Fruit fly (Drosophila melanogaster) whole organism, embryonic: ENCODE results near the gene ZnT86D.

Experiments
- Adf1 ChIP-seq: fragments of 200-800 bp; sonication (Bioruptor generic); IDR thresholded peaks from 2 replicates; pipeline ENCODE4 v1.3.6; 2022; ENCODE audit warnings: missing biosample characterization, missing genetic modification characterization
- BEAF-32 ChIP-seq: fragments of 200-800 bp; sonication (Bioruptor generic); optimal IDR thresholded peaks from 3 replicates; lab custom pipeline; 2017; ENCODE audit warnings: missing biosample characterization, missing genetic modification characterization, mild to moderate bottlenecking, moderate library complexity, missing genetic modification reagents
- CG10147 ChIP-seq: fragments of 200-800 bp; sonication (Bioruptor generic); optimal IDR thresholded peaks from 2 replicates; lab custom pipeline; 2019; ENCODE audit warnings: missing biosample characterization, mild to moderate bottlenecking, missing genetic modification characterization, moderate library complexity
- CG11560 ChIP-seq: fragments of 200-800 bp; sonication (Bioruptor generic); IDR thresholded peaks from 3 replicates; pipeline ENCODE4 v1.3.6; 2022; ENCODE audit warnings: missing biosample characterization, missing genetic modification characterization
- CG12104 ChIP-seq: fragments of 200-800 bp; sonication (Bioruptor generic); optimal IDR thresholded peaks from 3 replicates; lab custom pipeline; 2016; ENCODE audit warnings: missing biosample characterization, missing genetic modification characterization
- CG12155 ChIP-seq: fragments of 200-800 bp; sonication (Bioruptor generic); optimal IDR thresholded peaks from 3 replicates; lab custom pipeline; 2016; ENCODE audit warnings: missing biosample characterization, missing genetic modification characterization
- CG12391 ChIP-seq: fragments of 200-800 bp; sonication (Bioruptor generic); optimal IDR thresholded peaks from 3 replicates; lab custom pipeline; 2018; ENCODE audit warnings: missing biosample characterization, mild to moderate bottlenecking, missing genetic modification characterization, moderate library complexity
- CG14710 ChIP-seq: fragments of 200-800 bp; sonication (Bioruptor generic); optimal IDR thresholded peaks from 3 replicates; lab custom pipeline; 2019; ENCODE audit warnings: missing biosample characterization, mild to moderate bottlenecking, missing genetic modification characterization, moderate library complexity
- CG17385 ChIP-seq: fragments of 200-800 bp; sonication (Bioruptor generic); optimal IDR thresholded peaks from 3 replicates; lab custom pipeline; 2018; ENCODE audit warnings: missing biosample characterization, mild to moderate bottlenecking, missing genetic modification characterization
- CG17568 ChIP-seq: fragments of 200-800 bp; sonication (Bioruptor generic); optimal IDR thresholded peaks from 2 replicates; lab custom pipeline; 2018; ENCODE audit warnings: missing biosample characterization, mild to moderate bottlenecking, missing genetic modification characterization, moderate library complexity
- CG17912 ChIP-seq: fragments of 200-800 bp; sonication (Bioruptor generic); optimal IDR thresholded peaks from 2 replicates; lab custom pipeline; 2018; ENCODE audit warnings: missing biosample characterization, mild to moderate bottlenecking, missing genetic modification characterization
- CG1832 ChIP-seq: fragments of 200-800 bp; sonication (Bioruptor generic); optimal IDR thresholded peaks from 2 replicates; lab custom pipeline; 2017; ENCODE audit warnings: missing biosample characterization, mild to moderate bottlenecking, missing genetic modification characterization, inconsistent platforms
- CG2712 ChIP-seq: fragments of 200-800 bp; optimal IDR thresholded peaks from 3 replicates; lab custom pipeline; 2019; ENCODE audit warnings: missing biosample characterization, mild to moderate bottlenecking, missing genetic modification characterization, moderate library complexity
- CG34422 ChIP-seq: fragments of 200-800 bp; sonication (Bioruptor generic); IDR thresholded peaks from 3 replicates; pipeline ENCODE4 v1.3.6; 2022; ENCODE audit warnings: missing biosample characterization, missing genetic modification characterization
- CG6175 ChIP-seq: fragments of 200-800 bp; sonication (Bioruptor generic); IDR thresholded peaks from 3 replicates; pipeline ENCODE4 v1.3.6; 2022; ENCODE audit warnings: missing biosample characterization, missing genetic modification characterization
- CG6854 ChIP-seq: fragments of 200-800 bp; sonication (Bioruptor generic); optimal IDR thresholded peaks from 3 replicates; lab custom pipeline; 2017; ENCODE audit warnings: missing biosample characterization, mild to moderate bottlenecking, missing genetic modification characterization
- CG7357 ChIP-seq: fragments of 200-800 bp; sonication (Bioruptor generic); IDR thresholded peaks from 3 replicates; pipeline ENCODE4 v1.3.6; 2022; ENCODE audit warnings: missing biosample characterization, missing genetic modification characterization
- CG8388 ChIP-seq: fragments of 200-800 bp; sonication (Bioruptor generic); optimal IDR thresholded peaks from 2 replicates; lab custom pipeline; 2019; ENCODE audit warnings: missing biosample characterization, mild to moderate bottlenecking, missing genetic modification characterization, moderate library complexity
- Doc2 ChIP-seq: fragments of 200-800 bp; sonication (Bioruptor generic); IDR thresholded peaks from 2 replicates; pipeline ENCODE4 v1.3.6; 2022; ENCODE audit warnings: missing biosample characterization, missing genetic modification characterization
- Dp ChIP-seq: fragments of 200-800 bp; sonication (Bioruptor generic); optimal IDR thresholded peaks from 2 replicates; lab custom pipeline; 2018; ENCODE audit warnings: missing biosample characterization, mild to moderate bottlenecking, missing genetic modification characterization, moderate library complexity
- E2f2 ChIP-seq: fragments of 200-800 bp; sonication (Bioruptor generic); IDR thresholded peaks from 2 replicates; pipeline ENCODE4 v1.3.6; 2022; ENCODE audit warnings: missing biosample characterization, missing genetic modification characterization
- Ets65A ChIP-seq: fragments of 200-800 bp; sonication (Bioruptor generic); peaks from one replicate; lab custom pipeline; 2016; ENCODE audit warnings: missing biosample characterization, missing genetic modification characterization
- Ets97D ChIP-seq: fragments of 200-800 bp; sonication (Bioruptor generic); optimal IDR thresholded peaks from 3 replicates; lab custom pipeline; 2016; ENCODE audit warnings: missing biosample characterization, missing genetic modification characterization
- MBD-R2 ChIP-seq: fragments of 200-800 bp; sonication (Bioruptor generic); IDR thresholded peaks from 2 replicates; pipeline ENCODE4 v1.3.6; 2022; ENCODE audit warnings: missing biosample characterization, missing genetic modification characterization
- MESR4 ChIP-seq: fragments of 200-800 bp; sonication (Bioruptor generic); optimal IDR thresholded peaks from 2 replicates; lab custom pipeline; 2018; ENCODE audit warnings: missing biosample characterization, mild to moderate bottlenecking, missing genetic modification characterization, moderate library complexity
- Med ChIP-seq: fragments of 200-800 bp; sonication (Bioruptor generic); peaks from one replicate; lab custom pipeline; 2016; ENCODE audit warnings: missing biosample characterization, missing genetic modification characterization, mild to moderate bottlenecking, inconsistent platforms, moderate library complexity
- Myb ChIP-seq: fragments of 200-800 bp; sonication (Bioruptor generic); optimal IDR thresholded peaks from 2 replicates; lab custom pipeline; 2016; ENCODE audit warnings: missing biosample characterization, missing genetic modification characterization
- Xrp1 ChIP-seq: fragments of 200-800 bp; sonication (Bioruptor generic); IDR thresholded peaks from 2 replicates; pipeline ENCODE4 v1.3.6; 2022; ENCODE audit warnings: missing biosample characterization, missing genetic modification characterization
- br ChIP-seq: fragments of >200 bp; optimal IDR thresholded peaks from 2 replicates; lab custom pipeline; 2017
- dan ChIP-seq: fragments of 200-800 bp; sonication (Bioruptor generic); IDR thresholded peaks from 2 replicates; pipeline ENCODE4 v1.3.6; 2022; ENCODE audit warnings: missing biosample characterization, missing genetic modification characterization
- danr ChIP-seq: fragments of 200-800 bp; sonication (Bioruptor generic); IDR thresholded peaks from 2 replicates; pipeline ENCODE4 v1.3.6; 2022; ENCODE audit warnings: missing biosample characterization, missing genetic modification characterization
- dm ChIP-seq: fragments of 200-800 bp; sonication (Bioruptor generic); optimal IDR thresholded peaks from 3 replicates; lab custom pipeline; 2016; ENCODE audit warnings: missing biosample characterization, missing genetic modification characterization
- emc ChIP-seq: fragments of 200-800 bp; sonication (Bioruptor generic); optimal IDR thresholded peaks from 2 replicates; lab custom pipeline; 2016; ENCODE audit warnings: missing biosample characterization, missing genetic modification characterization
- gfzf ChIP-seq: fragments of 200-800 bp; sonication (Bioruptor generic); optimal IDR thresholded peaks from 2 replicates; lab custom pipeline; 2016; ENCODE audit warnings: missing biosample characterization, mild to moderate bottlenecking, missing genetic modification characterization, moderate library complexity
- hkb ChIP-seq, 2 experiments: fragments of 200-800 bp in 1 of 2; fragments of >200 bp in 1 of 2; sonication (Bioruptor generic) in 1 of 2; IDR thresholded peaks in 1 of 2; optimal IDR thresholded peaks in 1 of 2; 2 replicates each; pipeline versions ENCODE4 v1.3.6 to Lab custom; 2017 to 2022; ENCODE audit warnings: missing biosample characterization in 1 of 2, missing genetic modification characterization in 1 of 2
- maf-S ChIP-seq: fragments of 200-800 bp; sonication (Bioruptor generic); optimal IDR thresholded peaks from 2 replicates; lab custom pipeline; 2016; ENCODE audit warnings: missing biosample characterization, missing genetic modification characterization
- nmo ChIP-seq: fragments of 200-800 bp; sonication (Bioruptor generic); optimal IDR thresholded peaks from 2 replicates; lab custom pipeline; 2018; ENCODE audit warnings: missing biosample characterization, mild to moderate bottlenecking, missing genetic modification characterization, moderate library complexity
- oc ChIP-seq: fragments of 200-800 bp; sonication (Bioruptor generic); optimal IDR thresholded peaks from 2 replicates; lab custom pipeline; 2018; ENCODE audit warnings: missing biosample characterization, mild to moderate bottlenecking, missing genetic modification characterization, moderate library complexity
- onecut ChIP-seq: fragments of 200-800 bp; sonication (Bioruptor generic); IDR thresholded peaks from 2 replicates; pipeline ENCODE4 v1.3.6; 2022; ENCODE audit warnings: missing biosample characterization, missing genetic modification characterization
- otp ChIP-seq: fragments of 200-800 bp; sonication (Bioruptor generic); IDR thresholded peaks from 3 replicates; pipeline ENCODE4, ENCODE4 v1.3.6; 2022; ENCODE audit warnings: missing biosample characterization, missing genetic modification characterization
- pan ChIP-seq, 4 experiments: fragments of >200 bp in 3 of 4; fragments of 200-800 bp in 1 of 4; sonication (Bioruptor generic) in 1 of 4; optimal IDR thresholded peaks in 3 of 4; IDR thresholded peaks in 1 of 4; 2 replicates each; pipeline versions ENCODE4 v1.3.6 to Lab custom; 2017 to 2022; ENCODE audit warnings: missing biosample characterization in 2 of 4, missing genetic modification characterization in 2 of 4, mixed read lengths in 1 of 4
- pzg ChIP-seq: fragments of 200-800 bp; sonication (Bioruptor generic); optimal IDR thresholded peaks from 3 replicates; lab custom pipeline; 2018; ENCODE audit warnings: missing biosample characterization, mild to moderate bottlenecking, missing genetic modification characterization, moderate library complexity
- shn ChIP-seq: fragments of 200-800 bp; sonication (Bioruptor generic); optimal IDR thresholded peaks from 3 replicates; lab custom pipeline; 2016; ENCODE audit warnings: missing biosample characterization, missing genetic modification characterization
- slbo ChIP-seq: fragments of 200-800 bp; sonication (Bioruptor generic); IDR thresholded peaks from 2 replicates; pipeline ENCODE4 v1.3.6; 2022; ENCODE audit warnings: missing biosample characterization, missing genetic modification characterization
- stwl ChIP-seq: fragments of 200-800 bp; sonication (Bioruptor generic); optimal IDR thresholded peaks from 3 replicates; lab custom pipeline; 2018; ENCODE audit warnings: missing biosample characterization, mild to moderate bottlenecking, missing genetic modification characterization, moderate library complexity
- twi ChIP-seq: fragments of 200-800 bp; optimal IDR thresholded peaks from 2 replicates; lab custom pipeline; 2019; ENCODE audit warnings: missing biosample characterization, mild to moderate bottlenecking, missing genetic modification characterization, moderate library complexity

ZnT86D gene

dm6 chr3R:11243057-11243740 lies 28.9 kb upstream of the ZnT86D start (continued):
- TF ChIP-seq CG12391 (tag; lab: Kevin White, UChicago), result no peak
- TF ChIP-seq CG8388 (GFP tag; lab: Kevin White, UChicago), result peak; percentile 5
- TF ChIP-seq hkb (optimal IDR thresholded peaks at IDR 0.05; lab: Kevin White, UChicago), result no peak
- TF ChIP-seq hkb (GFP tag; IDR thresholded peaks at IDR 0.05; lab: Robert Waterston, UW), result peak; percentile 58; the same call in 1 of the 2 replicates
- TF ChIP-seq MESR4, result peak; percentile 4
- TF ChIP-seq CG12104 (GFP tag; lab: Kevin White, UChicago), result peak; percentile 21
- TF ChIP-seq nmo (GFP tag; lab: Kevin White, UChicago), result peak; percentile 48
- TF ChIP-seq Ets65A (GFP tag; lab: Kevin White, UChicago), result peak; percentile 71
- TF ChIP-seq CG10147 (GFP tag; lab: Kevin White, UChicago), result peak; percentile 45
- TF ChIP-seq otp (GFP tag; lab: Robert Waterston, UW), result no peak
- 0 out of 2 replicates have a peak, but pooled peaks have one; percentile 5 for TF ChIP-seq slbo (GFP tag; lab: Robert Waterston, UW)
- peak; percentile 64; the same call in 1 of the 2 replicates for TF ChIP-seq Xrp1 (GFP tag; lab: Robert Waterston, UW)
- TF ChIP-seq Med, result peak; percentile 84
- no peak for TF ChIP-seq danr
- TF ChIP-seq CG6854 (GFP tag; lab: Kevin White, UChicago), result peak; percentile 60

- TF ChIP-seq Xrp1 (GFP tag; lab: Robert Waterston, UW), result no peak
- TF ChIP-seq CG7357 (GFP tag; lab: Robert Waterston, UW), result no peak
- TF ChIP-seq CG17568 (GFP tag; lab: Kevin White, UChicago), result no peak
- no peak for TF ChIP-seq emc (GFP tag; lab: Kevin White, UChicago)
- no peak for TF ChIP-seq CG2712
- TF ChIP-seq twi (tag; lab: Kevin White, UChicago), result no peak
Observed at dm6 chr3R:11240891-11241290, 26.6 kb upstream of the ZnT86D start, which contains the start of the genes scpr-B and scpr-A. TSS of gene scpr-B (minus strand) at chr3R:11240991. TSS of gene scpr-A (plus strand) at chr3R:11241183.

DNA sequence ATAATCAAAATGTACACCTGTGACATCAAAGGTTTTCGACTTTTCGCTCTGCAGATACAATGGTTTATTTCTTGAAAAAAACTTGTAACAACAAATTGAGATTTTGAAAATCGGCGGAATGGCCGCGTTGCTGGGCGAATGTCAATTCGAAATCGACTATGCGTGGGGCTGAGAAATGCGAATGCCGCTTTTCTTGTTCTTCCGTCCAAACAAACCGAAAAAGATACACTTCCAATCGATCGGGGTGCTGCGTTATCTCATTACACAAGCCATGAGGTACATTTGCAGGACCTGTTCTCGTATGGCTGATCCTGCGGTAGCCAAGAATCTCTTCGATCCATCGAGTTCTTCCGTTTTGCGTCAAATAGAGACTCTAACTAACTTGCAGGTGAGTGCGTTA lies 23.3 kb upstream of the ZnT86D start, which contains the start of gene CG31388:
TSS of gene CG31388 (plus strand) at position 218 of the 400 bp plus-strand sequence.
- TF ChIP-seq BEAF-32 (GFP tag; lab: Kevin White, UChicago), result peak; percentile 23
- no peak for TF ChIP-seq shn (GFP tag; lab: Kevin White, UChicago)
- peak; percentile 61 for TF ChIP-seq Myb (GFP tag; lab: Kevin White, UChicago)
- TF ChIP-seq gfzf, result peak; percentile 16
- TF ChIP-seq Adf1 (GFP tag; lab: Robert Waterston, UW), result no peak
- TF ChIP-seq CG1832 (GFP tag; lab: Kevin White, UChicago), result no peak
- TF ChIP-seq MBD-R2 (GFP tag; lab: Robert Waterston, UW), result peak; percentile 85
- peak; percentile 98 for TF ChIP-seq CG17385 (GFP tag; lab: Kevin White, UChicago)
- TF ChIP-seq dm (GFP tag; lab: Kevin White, UChicago), result peak; percentile 23
- TF ChIP-seq CG6175 (GFP tag; lab: Robert Waterston, UW), result no peak
- TF ChIP-seq Doc2 (GFP tag; lab: Robert Waterston, UW), result no peak
- TF ChIP-seq pzg (GFP tag; lab: Kevin White, UChicago), result peak; percentile 71
- no peak for TF ChIP-seq pan (optimal IDR thresholded peaks at IDR 0.05; lab: Kevin White, UChicago)
- TF ChIP-seq pan (GFP tag; optimal IDR thresholded peaks at IDR 0.05 in 1 of 2, IDR thresholded peaks at IDR 0.05 in 1 of 2), result peak in 1 of 2 experiments; percentile 23
- peak; percentile 95 for TF ChIP-seq CG14710 (tag; lab: Kevin White, UChicago)
- TF ChIP-seq stwl (tag; lab: Kevin White, UChicago), result peak; percentile 48
- no peak for TF ChIP-seq dan (GFP tag; lab: Robert Waterston, UW)
- no peak for TF ChIP-seq maf-S (GFP tag; lab: Kevin White, UChicago)
- peak; percentile 32; the same call in 1 of the 2 replicates for TF ChIP-seq onecut
- peak; percentile 93 for TF ChIP-seq E2f2 (GFP tag; lab: Robert Waterston, UW)
- TF ChIP-seq CG34422 (GFP tag; lab: Robert Waterston, UW), result peak; percentile 54; the same call in 1 of the 3 replicates
- TF ChIP-seq oc (tag; lab: Kevin White, UChicago), result no peak
- TF ChIP-seq br (lab: Kevin White, UChicago), result no peak
- no peak for TF ChIP-seq CG17912 (GFP tag; lab: Kevin White, UChicago)
- no peak for TF ChIP-seq CG12155 (GFP tag; lab: Kevin White, UChicago)
- TF ChIP-seq Ets97D (GFP tag; lab: Kevin White, UChicago), result peak; percentile 44
- peak; percentile 83 for TF ChIP-seq MESR4
- no peak for TF ChIP-seq CG11560 (tag; lab: Robert Waterston, UW)
- TF ChIP-seq Dp, result peak; percentile 91
